In the genomic region with DNA sequence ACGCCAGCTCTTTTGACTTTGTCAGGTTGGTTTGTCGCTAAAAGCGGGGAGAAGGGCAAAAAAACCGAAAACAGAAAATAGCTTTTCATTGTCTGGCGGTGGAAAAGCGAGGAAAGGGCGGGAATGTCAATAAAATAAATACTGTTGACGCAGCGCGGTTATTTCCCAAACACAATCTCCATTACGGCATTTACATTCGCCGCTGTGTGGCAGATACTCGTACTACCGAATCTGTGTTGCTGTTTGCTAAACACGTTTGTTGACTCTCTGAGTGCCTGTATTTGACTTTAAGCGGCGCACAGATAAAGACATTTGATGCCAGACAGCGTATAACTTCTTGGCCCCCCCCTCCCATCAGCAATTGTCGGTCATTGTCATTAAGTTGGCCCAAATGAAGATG, we compare ENCODE assay signal across 2 fruit fly cellular contexts.
TF ChIP-seq lines count a peak whose summit lies in the region.

No protein-coding gene starts in this region.

- no peak for TF ChIP-seq CTCF in whole organism, embryonic (GFP tag; optimal IDR thresholded peaks at IDR 0.05; lab: Kevin White, UChicago)

TF ChIP-seq in whole organism, embryonic, 481 proteins besides CTCF, POLR2A, EP300 and RAD21 (continues in another document):
- TF ChIP-seq Lhr (GFP tag; optimal IDR thresholded peaks at IDR 0.05; lab: Kevin White, UChicago) (peak; percentile 77), CG15479 (GFP tag; optimal IDR thresholded peaks at IDR 0.05; lab: Kevin White, UChicago) (no peak), CG8765 (GFP tag; IDR thresholded peaks at IDR 0.05; lab: Robert Waterston, UW) (no peak), CG6813 (GFP tag; optimal IDR thresholded peaks at IDR 0.05; lab: Kevin White, UChicago) (peak; percentile 81), CG12299 (tag; optimal IDR thresholded peaks at IDR 0.05; lab: Kevin White, UChicago) (peak; percentile 23), fu2 (GFP tag; optimal IDR thresholded peaks at IDR 0.05; lab: Kevin White, UChicago) (no peak), nerfin-1 (tag; optimal IDR thresholded peaks at IDR 0.05; lab: Kevin White, UChicago) (no peak), Dp (GFP tag; optimal IDR thresholded peaks at IDR 0.05; lab: Kevin White, UChicago) (no peak), CG5180 (GFP tag; optimal IDR thresholded peaks at IDR 0.05; lab: Kevin White, UChicago) (peak; percentile 52), Tbp (GFP tag; optimal IDR thresholded peaks at IDR 0.05; lab: Kevin White, UChicago) (no peak), Rfx (GFP tag; IDR thresholded peaks at IDR 0.05; lab: Robert Waterston, UW) (peak; percentile 61; the same call in 1 of the 2 replicates), CG17361 (GFP tag; IDR thresholded peaks at IDR 0.05; lab: Robert Waterston, UW) (no peak), CG14667 (GFP tag; IDR thresholded peaks at IDR 0.05; lab: Robert Waterston, UW) (no peak), amos (GFP tag; IDR thresholded peaks at IDR 0.05; lab: Robert Waterston, UW; ENCODE audit: partially characterized antibody) (no peak), CG17186 (GFP tag; optimal IDR thresholded peaks at IDR 0.05; lab: Kevin White, UChicago) (peak; percentile 67), otp (GFP tag; IDR thresholded peaks at IDR 0.05; lab: Robert Waterston, UW) (peak; percentile 65; the same call in 1 of the 3 replicates), CG9609 (GFP tag; optimal IDR thresholded peaks at IDR 0.05; lab: Kevin White, UChicago) (peak; percentile 42), NC2β (GFP tag; optimal IDR thresholded peaks at IDR 0.05; lab: Kevin White, UChicago) (no peak), esg (GFP tag; conservative IDR thresholded peaks at IDR 0.05; lab: Robert Waterston, UW) (no peak), HLHmδ (GFP tag; optimal IDR thresholded peaks at IDR 0.05; lab: Kevin White, UChicago) (peak; percentile 53), CG12155 (GFP tag; optimal IDR thresholded peaks at IDR 0.05; lab: Kevin White, UChicago) (no peak), Kr (GFP tag; optimal IDR thresholded peaks at IDR 0.05; lab: Kevin White, UChicago) (no peak), CG10267 (tag; optimal IDR thresholded peaks at IDR 0.05; lab: Kevin White, UChicago) (no peak), lilli (GFP tag; optimal IDR thresholded peaks at IDR 0.05; lab: Kevin White, UChicago) (no peak), so (GFP tag; IDR thresholded peaks at IDR 0.05; lab: Robert Waterston, UW) (no peak), Awh (GFP tag; IDR thresholded peaks at IDR 0.05; lab: Robert Waterston, UW) (peak; percentile 70; the same call in 1 of the 2 replicates), CG18619 (GFP tag; optimal IDR thresholded peaks at IDR 0.05; lab: Kevin White, UChicago) (peak; percentile 63), CG2199 (GFP tag; IDR thresholded peaks at IDR 0.05; lab: Robert Waterston, UW) (no peak), stwl (tag; optimal IDR thresholded peaks at IDR 0.05; lab: Kevin White, UChicago) (no peak), CG3838 (GFP tag; optimal IDR thresholded peaks at IDR 0.05; lab: Kevin White, UChicago) (no peak), CG6654 (GFP tag; optimal IDR thresholded peaks at IDR 0.05; lab: Kevin White, UChicago) (peak; percentile 49), HmgD (GFP tag; optimal IDR thresholded peaks at IDR 0.05; lab: Kevin White, UChicago) (no peak), CG7271 (tag; optimal IDR thresholded peaks at IDR 0.05; lab: Kevin White, UChicago) (peak; percentile 69), HHEX (GFP tag; optimal IDR thresholded peaks at IDR 0.05; lab: Kevin White, UChicago) (peak; percentile 75), fd96Cb (tag; optimal IDR thresholded peaks at IDR 0.05; lab: Kevin White, UChicago) (peak; percentile 61), Ptx1 (GFP tag; IDR thresholded peaks at IDR 0.05; lab: Robert Waterston, UW) (no peak), Med (GFP tag; lab: Kevin White, UChicago) (peak; percentile 96), CHES-1-like (GFP tag; optimal IDR thresholded peaks at IDR 0.05; lab: Kevin White, UChicago) (peak; percentile 23), CG7372 (GFP tag; IDR thresholded peaks at IDR 0.05; lab: Robert Waterston, UW) (no peak), CG9797 (GFP tag; optimal IDR thresholded peaks at IDR 0.05; lab: Kevin White, UChicago) (no peak), CG34224 (GFP tag; IDR thresholded peaks at IDR 0.05; lab: Robert Waterston, UW; ENCODE audit: partially characterized antibody) (no peak), CG5953 (GFP tag; IDR thresholded peaks at IDR 0.05; lab: Robert Waterston, UW) (no peak), Chrac-16 (GFP tag; optimal IDR thresholded peaks at IDR 0.05; lab: Kevin White, UChicago) (no peak), CG9215 (GFP tag; IDR thresholded peaks at IDR 0.05; lab: Robert Waterston, UW) (no peak)

TF ChIP-seq in whole organism, prepupa, 60 proteins besides CTCF, POLR2A, EP300 and RAD21:
- TF ChIP-seq fkh (GFP tag; optimal IDR thresholded peaks at IDR 0.05; lab: Kevin White, UChicago), result peak; percentile 78
- no peak for TF ChIP-seq CG10631 (GFP tag; optimal IDR thresholded peaks at IDR 0.05; lab: Kevin White, UChicago)
- TF ChIP-seq svp (GFP tag; lab: Kevin White, UChicago), result peak; percentile 37
- TF ChIP-seq OdsH (GFP tag; optimal IDR thresholded peaks at IDR 0.05; lab: Kevin White, UChicago), result no peak
- TF ChIP-seq Ets21C (GFP tag; optimal IDR thresholded peaks at IDR 0.05; lab: Kevin White, UChicago), result no peak
- no peak for TF ChIP-seq CG8119 (GFP tag; IDR thresholded peaks at IDR 0.05; lab: Robert Waterston, UW)
TF ChIP-seq in whole organism, prepupa: peak in this region for 2.

Comparison
In these comparisons a context has a peak if more than half of its experiments do, and no peak if none do; other contexts are left out.
1. Of the 7 proteins assayed by ChIP-seq in both whole organism, embryonic and whole organism, prepupa: peak only in whole organism, embryonic: Blimp-1 and Sox102F; only in whole organism, prepupa: none; in both: none; in neither: 5.